Fruit fly (Drosophila melanogaster) whole organism, adult: ENCODE data around the gene CG15336.

ENCODE experiments used
- CG11617 ChIP-seq: fragments of 200-800 bp; sonication (Bioruptor generic); optimal IDR thresholded peaks from 2 replicates; lab custom pipeline; 2017; ENCODE audit warnings: mild to moderate bottlenecking, missing biosample characterization, missing genetic modification reagents, missing genetic modification characterization
- CG12768 ChIP-seq: fragments of 200-800 bp; sonication (Bioruptor generic); optimal IDR thresholded peaks from 2 replicates; lab custom pipeline; 2017; ENCODE audit warnings: missing biosample characterization, missing genetic modification characterization, mild to moderate bottlenecking, moderate library complexity, missing genetic modification reagents
- CG14711 ChIP-seq: fragments of 200-800 bp; sonication (Bioruptor generic); optimal IDR thresholded peaks from 2 replicates; lab custom pipeline; 2018; ENCODE audit warnings: missing biosample characterization, mild to moderate bottlenecking, missing genetic modification characterization, moderate library complexity
- CG1620 ChIP-seq: fragments of 200-800 bp; sonication (Bioruptor generic); optimal IDR thresholded peaks from 2 replicates; lab custom pipeline; 2016; ENCODE audit warnings: missing biosample characterization, missing genetic modification characterization
- CG33017 ChIP-seq: fragments of 200-800 bp; sonication (Bioruptor generic); optimal IDR thresholded peaks from 2 replicates; lab custom pipeline; 2018; ENCODE audit warnings: missing biosample characterization, mild to moderate bottlenecking, missing genetic modification characterization, moderate library complexity
- CG5204 ChIP-seq: fragments of 200-800 bp; sonication (Bioruptor generic); optimal IDR thresholded peaks from 2 replicates; lab custom pipeline; 2016; ENCODE audit warnings: missing biosample characterization, missing genetic modification characterization
- CG7045 ChIP-seq: fragments of 200-800 bp; sonication (Bioruptor generic); optimal IDR thresholded peaks from 2 replicates; lab custom pipeline; 2017; ENCODE audit warnings: missing biosample characterization, mild to moderate bottlenecking, missing genetic modification characterization
- CG7101 ChIP-seq: fragments of 200-800 bp; sonication (Bioruptor generic); optimal IDR thresholded peaks from 2 replicates; lab custom pipeline; 2018; ENCODE audit warnings: missing biosample characterization, mild to moderate bottlenecking, missing genetic modification characterization, moderate library complexity
- Clk ChIP-seq: fragments of 200-800 bp; sonication (Bioruptor generic); optimal IDR thresholded peaks from 2 replicates; lab custom pipeline; 2017; ENCODE audit warnings: missing biosample characterization, missing genetic modification characterization
- Crg-1 ChIP-seq: fragments of 200-800 bp; sonication (Bioruptor generic); optimal IDR thresholded peaks from 2 replicates; lab custom pipeline; 2016; ENCODE audit warnings: missing biosample characterization, missing genetic modification characterization
- Hr96 ChIP-seq: fragments of 200-800 bp; sonication (Bioruptor generic); optimal IDR thresholded peaks from 2 replicates; lab custom pipeline; 2016; ENCODE audit warnings: missing biosample characterization, missing genetic modification characterization
- Mnt ChIP-seq: fragments of 200-800 bp; sonication (Bioruptor generic); optimal IDR thresholded peaks from 2 replicates; lab custom pipeline; 2016; ENCODE audit warnings: missing biosample characterization, mild to moderate bottlenecking, missing genetic modification characterization
- bab1 ChIP-seq: fragments of 200-800 bp; sonication (Bioruptor generic); optimal IDR thresholded peaks from 3 replicates; lab custom pipeline; 2019; ENCODE audit warnings: missing biosample characterization, mild to moderate bottlenecking, missing genetic modification characterization, moderate library complexity
- cic ChIP-seq: fragments of 200-800 bp; sonication (Bioruptor generic); optimal IDR thresholded peaks from 2 replicates; lab custom pipeline; 2017; ENCODE audit warnings: missing biosample characterization, mild to moderate bottlenecking, missing genetic modification characterization, moderate library complexity
- cnc ChIP-seq, 2 experiments: fragments of >200 bp; optimal IDR thresholded peaks; 2 replicates each; lab custom pipeline; 2017
- kay ChIP-seq: fragments of 200-800 bp; sonication (Bioruptor generic); peaks from one replicate; lab custom pipeline; 2016; ENCODE audit warnings: missing biosample characterization, missing genetic modification characterization, borderline replicate concordance
- ovo ChIP-seq: fragments of 200-800 bp; sonication (Bioruptor generic); optimal IDR thresholded peaks from 2 replicates; lab custom pipeline; 2016; ENCODE audit warnings: missing biosample characterization, missing genetic modification characterization
- pad ChIP-seq: fragments of 200-800 bp; sonication (Bioruptor generic); optimal IDR thresholded peaks from 3 replicates; lab custom pipeline; 2017; ENCODE audit warnings: missing biosample characterization, missing genetic modification characterization, mild to moderate bottlenecking, moderate library complexity, missing genetic modification reagents
- tj ChIP-seq: fragments of 200-800 bp; sonication (Bioruptor generic); optimal IDR thresholded peaks from 3 replicates; lab custom pipeline; 2017; ENCODE audit warnings: missing biosample characterization, mild to moderate bottlenecking, missing genetic modification characterization, moderate library complexity
- toe ChIP-seq: fragments of 200-800 bp; sonication (Bioruptor generic); optimal IDR thresholded peaks from 2 replicates; lab custom pipeline; 2016; ENCODE audit warnings: missing biosample characterization, missing genetic modification characterization

The CG15336 gene

dm6 chrX:8196157-8196526 lies 48.4 kb downstream of the CG15336 start:
- TF ChIP-seq CG12768 (GFP tag; lab: Kevin White, UChicago) (no peak), bab1 (no peak), CG33017 (tag; lab: Kevin White, UChicago) (no peak), CG7101 (no peak), CG5204 (GFP tag; lab: Kevin White, UChicago) (no peak), CG1620 (GFP tag; lab: Kevin White, UChicago) (no peak), tj (GFP tag; lab: Kevin White, UChicago) (no peak), cnc (optimal IDR thresholded peaks at IDR 0.05; lab: Kevin White, UChicago) (no peak), CG7045 (GFP tag; lab: Kevin White, UChicago) (no peak), pad (no peak), CG14711 (tag; lab: Kevin White, UChicago) (no peak), Mnt (no peak), Hr96 (no peak), toe (GFP tag; lab: Kevin White, UChicago) (no peak), cic (GFP tag; lab: Kevin White, UChicago) (no peak), ovo (GFP tag; lab: Kevin White, UChicago) (no peak), kay (no peak), Clk (GFP tag; lab: Kevin White, UChicago) (no peak), CG11617 (GFP tag; lab: Kevin White, UChicago) (no peak), Crg-1 (GFP tag; lab: Kevin White, UChicago) (no peak)

dm6 chrX:8196598-8197228 lies 49.0 kb downstream of the CG15336 start:
- TF ChIP-seq CG1620 (GFP tag; lab: Kevin White, UChicago) (no peak), CG12768 (GFP tag; lab: Kevin White, UChicago) (no peak), Mnt (no peak), Crg-1 (GFP tag; lab: Kevin White, UChicago) (no peak), Clk (GFP tag; lab: Kevin White, UChicago) (no peak), CG11617 (GFP tag; lab: Kevin White, UChicago) (no peak)
